Worm (Caenorhabditis elegans) whole organism, L4/young adult: ENCODE data around the gene plst-1.

Experiments used
- W03F9.2 ChIP-seq: fragments of 150-350 bp; optimal IDR thresholded peaks from 2 replicates; lab custom pipeline; 2014; ENCODE audit warnings: missing biosample characterization, missing genetic modification characterization
- dao-5 ChIP-seq: sonication (generic microtip); optimal IDR thresholded peaks from 2 replicates; lab custom pipeline; 2016; ENCODE audit warnings: missing genotype, missing genetic modification characterization, moderate library complexity, missing compliant biosample characterization
- him-1 ChIP-seq: sonication (generic microtip); optimal IDR thresholded peaks from 2 replicates; lab custom pipeline; 2016; ENCODE audit warnings: missing genotype, missing genetic modification reagents, missing genetic modification characterization, missing compliant biosample characterization

ce11 chrIV:1278945-1279344, 10.5 kb upstream of the plst-1 start:
- no peak for TF ChIP-seq him-1 (tag; lab: Kevin White, UChicago)
- TF ChIP-seq dao-5 = no peak
- TF ChIP-seq W03F9.2 = no peak
